Fruit fly (Drosophila melanogaster) ovary, adult (tissue): Measurements from ENCODE around the gene TBC1d7.

Experiments used
- CG17801 ChIP-seq: fragments of 200-800 bp; optimal IDR thresholded peaks from 2 replicates; lab custom pipeline; 2019; ENCODE audit warnings: missing biosample characterization, mild to moderate bottlenecking, missing genetic modification characterization, moderate library complexity; ENCODE audit not compliant: partially characterized antibody

The TBC1d7 gene

DNA sequence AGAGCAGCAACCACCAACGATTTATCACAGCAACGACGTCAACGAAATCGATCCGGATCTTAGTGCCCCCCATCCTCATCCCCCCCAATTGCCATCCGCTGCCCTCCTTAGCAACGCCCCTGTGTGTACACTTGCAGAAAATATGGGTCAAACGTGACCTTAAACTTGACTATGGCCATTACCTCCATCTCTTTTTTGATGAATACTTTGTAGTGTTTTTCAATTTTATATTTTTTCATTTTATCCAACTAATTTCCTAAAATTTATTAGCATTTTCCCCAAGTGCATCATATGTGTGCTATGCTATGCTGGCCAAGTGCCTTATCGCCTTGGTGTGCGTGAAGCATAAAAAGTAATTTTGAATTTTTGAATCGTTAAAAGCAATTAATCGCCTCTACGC, 18.6 kb upstream of the TBC1d7 start:
- no peak for TF ChIP-seq CG17801 (GFP tag; lab: Kevin White, UChicago)

dm6 chr3R:24143372-24143771, 18.2 kb upstream of the TBC1d7 start:
- no peak for TF ChIP-seq CG17801 (GFP tag; lab: Kevin White, UChicago)

DNA sequence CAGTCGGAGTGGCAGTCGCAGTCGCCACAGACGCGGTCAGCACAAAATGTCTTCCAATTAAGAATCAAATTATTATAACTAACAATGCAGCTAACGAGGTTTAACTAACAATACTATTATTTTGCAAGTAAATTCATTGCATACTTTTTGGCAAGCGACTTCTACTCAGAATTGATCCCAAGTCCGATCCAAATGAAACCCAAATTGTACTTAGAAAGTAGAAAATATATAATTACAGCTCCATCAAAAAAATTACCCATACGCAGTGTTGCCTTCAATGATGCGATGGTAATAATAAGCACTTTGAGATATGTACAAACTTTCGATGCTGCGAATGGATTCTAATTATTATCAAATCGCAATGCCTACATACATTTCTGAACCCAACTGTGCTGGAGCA, 17.7 kb upstream of the TBC1d7 start:
- no peak for TF ChIP-seq CG17801 (GFP tag; lab: Kevin White, UChicago)

- no peak for TF ChIP-seq CG17801 (GFP tag; lab: Kevin White, UChicago)
Observed at dm6 chr3R:24144542-24144941, 17.0 kb upstream of the TBC1d7 start.

dm6 chr3R:24148838-24149237, 12.7 kb upstream of the TBC1d7 start, which contains the start of gene Slimp:
Gene Slimp (minus strand): TSS chr3R:24148967.
- TF ChIP-seq CG17801 (GFP tag; lab: Kevin White, UChicago), result peak; percentile 42

DNA sequence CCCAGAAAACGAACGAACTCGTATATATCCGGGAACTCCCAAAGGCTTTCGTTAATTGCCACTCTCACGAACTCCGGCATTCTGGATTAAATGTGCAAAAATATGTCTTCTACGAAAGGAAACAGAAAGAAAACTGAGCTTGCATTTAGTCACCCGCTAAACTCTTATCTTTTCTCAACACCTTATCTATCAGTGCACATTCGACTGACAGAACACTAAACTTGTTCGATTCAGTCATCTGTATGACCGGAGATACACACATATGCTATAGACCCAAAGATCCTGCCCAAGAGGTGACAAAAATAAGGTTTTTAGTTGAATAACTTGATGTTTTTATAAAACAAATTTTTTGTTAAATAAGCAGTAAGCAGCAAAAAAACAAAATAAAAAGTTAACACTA, 11.4 kb upstream of the TBC1d7 start, which contains the start of gene p38c:
Gene p38c (minus strand): TSS at position 101 of the 400 bp plus-strand sequence.
- TF ChIP-seq CG17801 (GFP tag; lab: Kevin White, UChicago), result no peak

DNA sequence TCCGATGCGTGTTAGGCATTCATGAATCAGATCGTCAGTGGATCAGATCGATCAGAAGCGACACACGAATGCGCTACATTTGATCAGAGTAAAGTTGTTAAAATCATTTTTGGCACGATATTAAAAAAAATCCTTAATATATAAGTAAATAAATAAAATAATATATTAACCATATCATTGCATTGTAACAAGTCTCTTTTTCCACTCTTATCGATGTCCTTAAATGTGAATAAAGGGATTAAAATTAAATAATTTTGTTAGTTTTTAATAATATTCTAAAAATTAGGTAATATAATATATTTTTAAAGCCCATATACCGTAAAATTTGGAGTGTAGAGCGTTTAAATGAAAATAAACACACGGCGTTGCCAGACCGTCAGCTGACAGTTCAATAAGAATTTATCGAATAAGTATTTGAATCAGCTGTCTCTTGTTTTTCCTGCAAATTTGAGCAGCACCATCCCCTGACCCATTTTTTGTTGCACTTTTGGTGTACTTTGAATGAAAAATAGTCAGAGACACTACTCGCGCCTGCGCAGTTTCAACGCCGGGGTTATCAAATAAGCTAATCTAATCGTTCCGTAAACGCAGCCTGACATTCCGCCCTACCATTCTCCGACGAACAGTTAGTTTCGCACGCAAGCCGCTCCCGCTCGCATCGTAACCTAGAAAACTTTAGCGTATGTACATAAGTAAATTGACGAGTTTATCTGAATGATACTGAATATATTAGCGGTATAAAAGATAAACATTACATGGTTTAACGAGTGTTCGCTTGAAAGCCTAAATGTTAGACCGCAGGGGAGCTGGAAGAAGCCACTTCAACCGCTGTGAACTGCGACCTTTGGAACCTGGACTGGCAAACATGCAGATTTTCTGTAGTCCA, 9.4 kb upstream of the TBC1d7 start, which contains the start of the genes p38a and CG6178:
Gene p38a (minus strand): TSS at position 398 of the 886 bp plus-strand sequence.
Gene CG6178 (plus strand): TSS at position 424 of the 886 bp plus-strand sequence.
- TF ChIP-seq CG17801 (GFP tag; lab: Kevin White, UChicago), result peak; percentile 99

DNA sequence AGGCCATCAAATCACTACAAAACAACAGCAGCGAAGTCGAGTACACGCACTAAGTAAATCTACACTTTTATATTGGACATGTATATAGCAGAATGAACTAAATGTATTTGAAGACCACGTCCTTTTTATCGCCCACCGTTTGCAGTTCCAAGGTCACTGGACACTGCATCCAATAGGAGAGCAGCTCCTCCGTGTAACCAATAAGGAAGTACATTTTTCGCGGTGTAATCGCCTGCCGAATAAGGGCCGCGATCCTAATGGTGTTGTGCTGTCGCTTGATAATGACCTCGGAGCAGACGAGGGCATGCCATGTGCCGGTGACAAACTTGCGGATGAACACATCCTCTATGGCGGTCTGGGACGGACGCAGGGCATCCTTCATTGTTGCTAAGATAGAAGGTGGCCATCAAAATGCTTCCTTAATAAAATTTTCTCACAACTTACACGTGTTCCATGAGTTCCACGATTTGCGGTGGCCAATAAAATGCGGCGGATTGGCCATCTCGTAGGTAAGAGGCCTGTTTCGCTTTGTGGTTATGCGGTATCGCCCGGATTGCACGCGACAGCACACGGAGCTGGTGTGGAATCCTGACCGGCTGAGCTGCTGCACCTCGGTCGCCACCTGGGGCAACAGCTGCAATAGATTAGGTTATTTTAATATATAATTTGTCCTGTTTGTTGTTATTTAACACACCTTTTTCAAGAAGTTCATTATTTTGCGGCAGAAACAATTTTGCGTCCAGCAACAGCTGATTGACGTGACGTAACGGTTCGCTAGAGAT, 1.4 kb downstream of the TBC1d7 start, which contains the start of gene mRpS24:
Gene mRpS24 (minus strand): TSS at position 772 of the 782 bp plus-strand sequence.
- no peak for TF ChIP-seq CG17801 (GFP tag; lab: Kevin White, UChicago)

- TF ChIP-seq CG17801 (GFP tag; lab: Kevin White, UChicago), result peak; percentile 50
Observed at dm6 chr3R:24163556-24164022, 2.1 kb downstream of the TBC1d7 start, which contains the start of gene Apc2. Gene Apc2 (plus strand): TSS chr3R:24163966.

DNA sequence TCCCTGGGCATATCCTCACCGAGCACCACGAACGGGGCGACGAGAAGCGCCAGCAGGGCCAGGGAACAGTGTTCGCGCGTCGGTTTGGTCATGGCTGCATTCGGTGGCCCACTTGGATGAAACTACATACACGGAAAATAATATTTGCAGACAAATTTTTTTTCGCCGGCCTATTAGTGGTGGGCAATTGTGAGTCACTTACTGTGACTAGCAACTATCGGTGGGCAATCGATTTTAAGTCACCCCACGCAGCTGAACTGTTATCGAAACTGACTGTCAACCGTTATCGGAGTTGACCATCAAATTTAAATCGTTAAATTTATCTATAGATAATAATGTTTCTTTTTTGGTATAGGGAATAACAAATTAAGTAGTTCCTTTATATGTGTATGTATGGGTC, 7.8 kb downstream of the TBC1d7 start, which contains the start of gene CG5510:
Gene CG5510 (minus strand): TSS at position 201 of the 400 bp plus-strand sequence.
- peak; percentile 60 for TF ChIP-seq CG17801 (GFP tag; lab: Kevin White, UChicago)

- TF ChIP-seq CG17801 (GFP tag; lab: Kevin White, UChicago), result no peak
Observed at dm6 chr3R:24172379-24172778, 10.9 kb downstream of the TBC1d7 start, which contains the start of gene CG13606. Gene CG13606 (plus strand): TSS chr3R:24172628.

- no peak for TF ChIP-seq CG17801 (GFP tag; lab: Kevin White, UChicago)
Observed at dm6 chr3R:24186188-24186587, 24.7 kb downstream of the TBC1d7 start, which contains the start of gene mora. Gene mora (plus strand): TSS chr3R:24186359.

dm6 chr3R:24188619-24189018, 27.1 kb downstream of the TBC1d7 start, which contains the start of gene CG5515:
Gene CG5515 (minus strand): TSS chr3R:24188896.
- peak; percentile 92 for TF ChIP-seq CG17801 (GFP tag; lab: Kevin White, UChicago)

- peak; percentile 93 for TF ChIP-seq CG17801 (GFP tag; lab: Kevin White, UChicago)
Observed at dm6 chr3R:24193373-24193879, 31.9 kb downstream of the TBC1d7 start, which contains the start of the genes SMC6 and CG6204. Gene SMC6 (minus strand): TSS chr3R:24193423. Gene CG6204 (plus strand): TSS chr3R:24193832.
